Fruit fly (Drosophila melanogaster) whole organism, embryonic: ENCODE results near the gene CG34267.

Source experiments
- Abd-B ChIP-seq: fragments of 200-800 bp; sonication (Bioruptor generic); optimal IDR thresholded peaks from 2 replicates; lab custom pipeline; 2018; ENCODE audit warnings: missing biosample characterization, mild to moderate bottlenecking, missing genetic modification characterization, moderate library complexity
- Ada2b ChIP-seq: fragments of 200-800 bp; sonication (Bioruptor generic); IDR thresholded peaks from 2 replicates; pipeline ENCODE4 v1.3.6; 2022; ENCODE audit warnings: missing biosample characterization, missing genetic modification characterization
- Asciz ChIP-seq: fragments of 200-800 bp; sonication (Bioruptor generic); optimal IDR thresholded peaks from 2 replicates; lab custom pipeline; 2017; ENCODE audit warnings: missing biosample characterization, mild to moderate bottlenecking, missing genetic modification characterization, missing genetic modification reagents
- CG11695 ChIP-seq: fragments of 200-800 bp; sonication (Bioruptor generic); IDR thresholded peaks from 3 replicates; pipeline ENCODE4 v1.3.6; 2022; ENCODE audit warnings: missing biosample characterization, missing genetic modification characterization
- CG13123 ChIP-seq: fragments of 200-800 bp; sonication (Bioruptor generic); optimal IDR thresholded peaks from 2 replicates; lab custom pipeline; 2016; ENCODE audit warnings: missing biosample characterization, missing genetic modification characterization
- CG14667 ChIP-seq: fragments of 200-800 bp; sonication (Bioruptor generic); IDR thresholded peaks from 2 replicates; pipeline ENCODE4 v1.3.6; 2022; ENCODE audit warnings: missing biosample characterization, missing genetic modification characterization
- CG14710 ChIP-seq: fragments of 200-800 bp; sonication (Bioruptor generic); optimal IDR thresholded peaks from 3 replicates; lab custom pipeline; 2019; ENCODE audit warnings: missing biosample characterization, mild to moderate bottlenecking, missing genetic modification characterization, moderate library complexity
- CG15601 ChIP-seq: fragments of 200-800 bp; sonication (Bioruptor generic); optimal IDR thresholded peaks from 3 replicates; lab custom pipeline; 2019; ENCODE audit warnings: missing biosample characterization, mild to moderate bottlenecking, missing genetic modification characterization, moderate library complexity
- CG1647 ChIP-seq: fragments of 200-800 bp; sonication (Bioruptor generic); optimal IDR thresholded peaks from 3 replicates; lab custom pipeline; 2016; ENCODE audit warnings: missing biosample characterization, missing genetic modification characterization
- CG16815 ChIP-seq: fragments of 200-800 bp; sonication (Bioruptor generic); optimal IDR thresholded peaks from 3 replicates; lab custom pipeline; 2017; ENCODE audit warnings: missing biosample characterization, mild to moderate bottlenecking, missing genetic modification characterization
- CG17359 ChIP-seq: fragments of 200-800 bp; sonication (Bioruptor generic); optimal IDR thresholded peaks from 3 replicates; lab custom pipeline; 2018; ENCODE audit warnings: missing biosample characterization, mild to moderate bottlenecking, missing genetic modification characterization, moderate library complexity
- CG17802 ChIP-seq: fragments of 200-800 bp; sonication (Bioruptor generic); optimal IDR thresholded peaks from 2 replicates; lab custom pipeline; 2018; ENCODE audit warnings: missing biosample characterization, mild to moderate bottlenecking, missing genetic modification characterization, moderate library complexity
- CG2116 ChIP-seq: fragments of 200-800 bp; sonication (Bioruptor generic); optimal IDR thresholded peaks from 3 replicates; lab custom pipeline; 2018; ENCODE audit warnings: missing biosample characterization, mild to moderate bottlenecking, missing genetic modification characterization
- CG31388 ChIP-seq: fragments of 200-800 bp; sonication (Bioruptor generic); optimal IDR thresholded peaks from 2 replicates; lab custom pipeline; 2016; ENCODE audit warnings: missing biosample characterization, missing genetic modification characterization
- CG3407 ChIP-seq: fragments of 200-800 bp; sonication (Bioruptor generic); optimal IDR thresholded peaks from 2 replicates; lab custom pipeline; 2018; ENCODE audit warnings: missing biosample characterization, mild to moderate bottlenecking, missing genetic modification characterization
- CG4617 ChIP-seq: fragments of 200-800 bp; sonication (Bioruptor generic); optimal IDR thresholded peaks from 3 replicates; lab custom pipeline; 2016; ENCODE audit warnings: missing biosample characterization, missing genetic modification characterization, borderline replicate concordance
- CG5953 ChIP-seq: fragments of 200-800 bp; sonication (Bioruptor generic); IDR thresholded peaks from 2 replicates; pipeline ENCODE4 v1.3.6; 2022; ENCODE audit warnings: missing biosample characterization, missing genetic modification characterization
- CG8281 ChIP-seq: fragments of 200-800 bp; sonication (Bioruptor generic); optimal IDR thresholded peaks from 2 replicates; lab custom pipeline; 2018; ENCODE audit warnings: missing biosample characterization, mild to moderate bottlenecking, missing genetic modification characterization, moderate library complexity
- CG8359 ChIP-seq: fragments of 200-800 bp; sonication (Bioruptor generic); optimal IDR thresholded peaks from 2 replicates; lab custom pipeline; 2017; ENCODE audit warnings: missing biosample characterization, mild to moderate bottlenecking, missing genetic modification characterization, borderline replicate concordance
- CG8765 ChIP-seq: fragments of 200-800 bp; sonication (Bioruptor generic); IDR thresholded peaks from 2 replicates; pipeline ENCODE4 v1.3.6; 2022; ENCODE audit warnings: missing biosample characterization, missing genetic modification characterization
- CG9727 ChIP-seq: fragments of 200-800 bp; sonication (Bioruptor generic); optimal IDR thresholded peaks from 3 replicates; lab custom pipeline; 2017; ENCODE audit warnings: missing biosample characterization, mild to moderate bottlenecking, missing genetic modification characterization
- CHES-1-like ChIP-seq: fragments of 200-800 bp; sonication (Bioruptor generic); optimal IDR thresholded peaks from 2 replicates; lab custom pipeline; 2016; ENCODE audit warnings: missing biosample characterization, missing genetic modification characterization
- CrebB ChIP-seq: fragments of 200-800 bp; sonication (Bioruptor generic); optimal IDR thresholded peaks from 3 replicates; lab custom pipeline; 2018; ENCODE audit warnings: missing biosample characterization, mild to moderate bottlenecking, missing genetic modification characterization
- HLHmδ ChIP-seq: fragments of 200-800 bp; sonication (Bioruptor generic); optimal IDR thresholded peaks from 2 replicates; lab custom pipeline; 2018; ENCODE audit warnings: missing biosample characterization, mild to moderate bottlenecking, missing genetic modification characterization, moderate library complexity
- HmgD ChIP-seq: fragments of 200-800 bp; sonication (Bioruptor generic); optimal IDR thresholded peaks from 3 replicates; lab custom pipeline; 2016; ENCODE audit warnings: missing biosample characterization, missing genetic modification characterization
- Lim3 ChIP-seq: fragments of 200-800 bp; sonication (Bioruptor generic); IDR thresholded peaks from 2 replicates; pipeline ENCODE4 v1.3.6; 2022; ENCODE audit warnings: missing biosample characterization, missing genetic modification characterization
- MBD-R2 ChIP-seq: fragments of 200-800 bp; sonication (Bioruptor generic); IDR thresholded peaks from 2 replicates; pipeline ENCODE4 v1.3.6; 2022; ENCODE audit warnings: missing biosample characterization, missing genetic modification characterization
- NFAT ChIP-seq: fragments of 200-800 bp; sonication (Bioruptor generic); IDR thresholded peaks from 2 replicates; pipeline ENCODE4 v1.3.6; 2022; ENCODE audit warnings: missing biosample characterization, missing genetic modification characterization
- NfI ChIP-seq: fragments of 200-800 bp; sonication (Bioruptor generic); optimal IDR thresholded peaks from 3 replicates; lab custom pipeline; 2018; ENCODE audit warnings: missing biosample characterization, mild to moderate bottlenecking, missing genetic modification characterization, moderate library complexity
- Side ChIP-seq: fragments of 200-800 bp; sonication (Bioruptor generic); optimal IDR thresholded peaks from 2 replicates; lab custom pipeline; 2016; ENCODE audit warnings: missing biosample characterization, missing genetic modification characterization
- Sox102F ChIP-seq: fragments of 200-800 bp; sonication (Bioruptor generic); optimal IDR thresholded peaks from 2 replicates; lab custom pipeline; 2018; ENCODE audit warnings: missing biosample characterization, mild to moderate bottlenecking, missing genetic modification characterization, moderate library complexity
- Sry-δ ChIP-seq: fragments of 200-800 bp; sonication (Bioruptor generic); optimal IDR thresholded peaks from 2 replicates; lab custom pipeline; 2016; ENCODE audit warnings: missing biosample characterization, missing genetic modification characterization
- az2 ChIP-seq: fragments of 200-800 bp; sonication (Bioruptor generic); optimal IDR thresholded peaks from 3 replicates; lab custom pipeline; 2016; ENCODE audit warnings: missing biosample characterization, missing genetic modification characterization
- bigmax ChIP-seq: fragments of 200-800 bp; sonication (Bioruptor generic); optimal IDR thresholded peaks from 2 replicates; lab custom pipeline; 2018; ENCODE audit warnings: missing biosample characterization, mild to moderate bottlenecking, missing genetic modification characterization
- btn ChIP-seq: fragments of 200-800 bp; sonication (Bioruptor generic); optimal IDR thresholded peaks from 2 replicates; lab custom pipeline; 2016; ENCODE audit warnings: missing biosample characterization, missing genetic modification characterization
- disco-r ChIP-seq: fragments of 200-800 bp; sonication (Bioruptor generic); optimal IDR thresholded peaks from 2 replicates; lab custom pipeline; 2016; ENCODE audit warnings: missing biosample characterization, missing genetic modification characterization
- dpn ChIP-seq, 2 experiments: fragments of 200-800 bp; sonication (Bioruptor generic); optimal IDR thresholded peaks; 3 replicates each; lab custom pipeline; 2016; ENCODE audit warnings: missing biosample characterization in 2 of 2, missing genetic modification characterization in 2 of 2
- gsb-n ChIP-seq: fragments of 200-800 bp; sonication (Bioruptor generic); optimal IDR thresholded peaks from 3 replicates; lab custom pipeline; 2018; ENCODE audit warnings: missing biosample characterization, mild to moderate bottlenecking, missing genetic modification characterization
- insv ChIP-seq, 2 experiments: fragments of 200-800 bp; sonication (Bioruptor generic); optimal IDR thresholded peaks; 3 replicates each; lab custom pipeline; 2016 to 2018; ENCODE audit warnings: missing biosample characterization in 2 of 2, missing genetic modification characterization in 2 of 2
- luna ChIP-seq: fragments of 200-800 bp; sonication (Bioruptor generic); optimal IDR thresholded peaks from 2 replicates; lab custom pipeline; 2016; ENCODE audit warnings: missing biosample characterization, missing genetic modification characterization
- maf-S ChIP-seq: fragments of 200-800 bp; sonication (Bioruptor generic); optimal IDR thresholded peaks from 2 replicates; lab custom pipeline; 2016; ENCODE audit warnings: missing biosample characterization, missing genetic modification characterization
- mam ChIP-seq: fragments of 200-800 bp; sonication (Bioruptor generic); optimal IDR thresholded peaks from 3 replicates; lab custom pipeline; 2016; ENCODE audit warnings: missing biosample characterization, missing genetic modification characterization
- pita ChIP-seq: fragments of 200-800 bp; sonication (Bioruptor generic); optimal IDR thresholded peaks from 2 replicates; lab custom pipeline; 2017; ENCODE audit warnings: missing biosample characterization, mild to moderate bottlenecking, missing genetic modification characterization
- pros ChIP-seq: fragments of 200-800 bp; sonication (Bioruptor generic); optimal IDR thresholded peaks from 3 replicates; lab custom pipeline; 2019; ENCODE audit warnings: missing biosample characterization, mild to moderate bottlenecking, missing genetic modification characterization, moderate library complexity
- ro ChIP-seq: fragments of 200-800 bp; sonication (Bioruptor generic); IDR thresholded peaks from 2 replicates; pipeline ENCODE4 v1.3.6; 2022; ENCODE audit warnings: missing biosample characterization, missing genetic modification characterization
- sima ChIP-seq: fragments of 200-800 bp; sonication (Bioruptor generic); optimal IDR thresholded peaks from 2 replicates; lab custom pipeline; 2016; ENCODE audit warnings: missing biosample characterization, missing genetic modification characterization
- unc-4 ChIP-seq: fragments of 200-800 bp; sonication (Bioruptor generic); IDR thresholded peaks from 2 replicates; pipeline ENCODE4 v1.3.6; 2022; ENCODE audit warnings: missing biosample characterization, missing genetic modification characterization; ENCODE audit not compliant: partially characterized antibody
- wor ChIP-seq: fragments of 200-800 bp; sonication (Bioruptor generic); IDR thresholded peaks from 2 replicates; pipeline ENCODE4 v1.3.6; 2022; ENCODE audit warnings: missing biosample characterization, missing genetic modification characterization
- zen2 ChIP-seq: fragments of 200-800 bp; sonication (Bioruptor generic); IDR thresholded peaks from 3 replicates; pipeline ENCODE4 v1.3.6; 2022; ENCODE audit warnings: missing biosample characterization, missing genetic modification characterization; ENCODE audit not compliant: partially characterized antibody

Gene CG34267

DNA sequence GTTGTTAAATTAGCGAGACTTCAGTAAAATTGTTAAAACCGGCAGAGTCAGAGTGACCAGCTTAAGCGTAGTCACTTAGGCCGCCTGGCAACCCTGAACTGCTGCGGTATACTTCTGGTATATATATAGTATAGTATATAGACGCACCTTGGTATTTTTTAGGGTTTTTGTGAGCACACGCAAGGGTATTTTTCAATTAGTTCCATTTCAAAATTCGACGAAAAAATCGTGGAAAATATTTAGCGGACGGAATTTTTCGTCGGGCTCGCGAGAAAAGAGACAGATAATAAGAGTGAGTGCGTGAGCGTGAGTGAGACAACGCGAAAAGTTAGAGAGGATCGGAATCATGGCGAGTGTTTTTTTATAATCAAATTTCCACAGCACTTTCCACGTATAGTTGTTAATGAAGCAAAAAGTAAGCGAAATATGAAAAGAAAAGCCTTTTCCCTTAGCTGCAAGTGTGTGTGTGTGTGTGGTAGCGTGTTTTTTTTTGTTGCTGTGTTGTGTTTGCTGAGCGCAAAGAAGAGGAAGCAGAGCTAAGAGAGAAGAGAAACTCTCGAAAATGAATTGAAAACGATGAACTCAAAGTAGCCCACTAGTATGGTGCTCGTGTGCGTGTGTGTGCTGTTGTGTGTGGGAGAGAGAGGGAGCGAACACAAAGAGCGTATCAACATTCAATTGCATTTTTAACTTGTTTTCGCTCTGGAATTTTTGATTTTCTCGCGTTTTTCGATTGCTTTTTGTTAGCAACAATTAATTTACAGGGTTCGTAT, 42.8 kb upstream of the CG34267 start, which contains the start of the genes Cypl and Hipk (continued):
- TF ChIP-seq CG31388 (no peak), HLHmδ (GFP tag; lab: Kevin White, UChicago) (peak; percentile 23), Ada2b (GFP tag; lab: Robert Waterston, UW) (no peak), CG5953 (GFP tag; lab: Robert Waterston, UW) (no peak), CG8359 (GFP tag; lab: Kevin White, UChicago) (no peak), CG9727 (peak; percentile 52), disco-r (no peak), MBD-R2 (GFP tag; lab: Robert Waterston, UW) (peak; percentile 90), wor (GFP tag; lab: Robert Waterston, UW) (no peak), Lim3 (GFP tag; lab: Robert Waterston, UW) (no peak), luna (GFP tag; lab: Kevin White, UChicago) (no peak), dpn (GFP tag; optimal IDR thresholded peaks at IDR 0.05; lab: Kevin White, UChicago) (peak in 1 of 2 experiments; percentile 9), pita (GFP tag; lab: Kevin White, UChicago) (no peak), sima (GFP tag; lab: Kevin White, UChicago) (no peak), NFAT (GFP tag; lab: Robert Waterston, UW) (peak; percentile 61), CG11695 (GFP tag; lab: Robert Waterston, UW) (no peak), CG14667 (GFP tag; lab: Robert Waterston, UW) (no peak), btn (no peak), CHES-1-like (GFP tag; lab: Kevin White, UChicago) (peak; percentile 50), Side (peak; percentile 52), Sry-δ (GFP tag; lab: Kevin White, UChicago) (no peak), CG16815 (GFP tag; lab: Kevin White, UChicago) (no peak), CG4617 (GFP tag; lab: Kevin White, UChicago) (peak; percentile 74), CG8765 (GFP tag; lab: Robert Waterston, UW) (no peak), Asciz (peak; percentile 44), insv (GFP tag; optimal IDR thresholded peaks at IDR 0.05; lab: Kevin White, UChicago) (peak in 1 of 2 experiments; percentile 48), pros (GFP tag; lab: Kevin White, UChicago) (peak; percentile 52), CG14710 (tag; lab: Kevin White, UChicago) (peak; percentile 52), maf-S (no peak), CG17359 (tag; lab: Kevin White, UChicago) (peak; percentile 5), CrebB (tag; lab: Kevin White, UChicago) (peak; percentile 10), mam (GFP tag; lab: Kevin White, UChicago) (no peak), az2 (no peak), NfI (peak; percentile 26), gsb-n (peak; percentile 93), HmgD (GFP tag; lab: Kevin White, UChicago) (peak; percentile 31), ro (GFP tag; lab: Robert Waterston, UW) (no peak), CG13123 (no peak), CG17802 (tag; lab: Kevin White, UChicago) (peak; percentile 62), CG3407 (GFP tag; lab: Kevin White, UChicago) (peak; percentile 14), CG15601 (peak; percentile 54), bigmax (GFP tag; lab: Kevin White, UChicago) (no peak), CG2116 (peak; percentile 46), unc-4 (GFP tag; lab: Robert Waterston, UW) (peak; percentile 46; the same call in 1 of the 2 replicates), CG8281 (tag; lab: Kevin White, UChicago) (no peak), Abd-B (GFP tag; lab: Kevin White, UChicago) (no peak), CG1647 (GFP tag; lab: Kevin White, UChicago) (no peak), zen2 (GFP tag; lab: Robert Waterston, UW) (no peak), Sox102F (GFP tag; lab: Kevin White, UChicago) (no peak)
